Worm (Caenorhabditis elegans): ENCODE measurements around the gene abt-1.

ce11 chrIV:10206182-10206581 is 8.5 kb downstream of the abt-1 start, which contains the start of gene K04D7.6:
- no peak for TF ChIP-seq him-1 (tag; optimal IDR thresholded peaks at IDR 0.05)
- no peak for TF ChIP-seq W03F9.2 (tag; optimal IDR thresholded peaks at IDR 0.05)
- TF ChIP-seq dao-5 (tag; optimal IDR thresholded peaks at IDR 0.05): no peak

All from whole organism, L4/young adult.